Worm (Caenorhabditis elegans): Measurements from ENCODE around the gene F21C10.13.
A peak's percentile ranks its signal among the peaks of the same experiment; 100 is the strongest.

Gene F21C10.13

ce11 chrV:9148151-9148550, 26.0 kb downstream of the F21C10.13 start (continued):
- TF ChIP-seq isw-1 (GFP tag; IDR thresholded peaks at IDR 0.05), result no peak
- no peak for TF ChIP-seq lsy-2 (tag; optimal IDR thresholded peaks at IDR 0.05)
- no peak for TF ChIP-seq unc-86 (tag; optimal IDR thresholded peaks at IDR 0.05)
- no peak for TF ChIP-seq ets-5 (GFP tag; IDR thresholded peaks at IDR 0.05)

- peak; percentile 7 for TF ChIP-seq nhr-20 (tag; optimal IDR thresholded peaks at IDR 0.05)
- TF ChIP-seq snu-23 (GFP tag; optimal IDR thresholded peaks at IDR 0.05), result peak; percentile 4
- TF ChIP-seq mep-1 (tag; optimal IDR thresholded peaks at IDR 0.05), result no peak
- TF ChIP-seq nhr-71 (tag; optimal IDR thresholded peaks at IDR 0.05), result peak; percentile 7
- peak; percentile 78 for TF ChIP-seq nhr-85 (tag)
Measured at ce11 chrV:9152339-9152738, 30.2 kb downstream of the F21C10.13 start.

- TF ChIP-seq lir-3 (tag; optimal IDR thresholded peaks at IDR 0.05; ENCODE audit: poor library complexity) (no peak), grh-1 (GFP tag; IDR thresholded peaks at IDR 0.05) (no peak), nhr-77 (tag; optimal IDR thresholded peaks at IDR 0.05) (no peak), nhr-11 (tag; optimal IDR thresholded peaks at IDR 0.05) (no peak)
Measured at ce11 chrV:9154772-9155171, 32.7 kb downstream of the F21C10.13 start, which contains the start of gene B0222.5. TSS of gene B0222.5 (minus strand) at chrV:9154872.

- TF ChIP-seq Y116A8C.19 (tag; optimal IDR thresholded peaks at IDR 0.05; ENCODE audit: borderline replicate concordance) (no peak), mab-9 (GFP tag; IDR thresholded peaks at IDR 0.05) (no peak), nhr-84 (tag; optimal IDR thresholded peaks at IDR 0.05) (no peak)
Measured at ce11 chrV:9155616-9156015, 33.5 kb downstream of the F21C10.13 start.

ce11 chrV:9156679-9157078, 34.6 kb downstream of the F21C10.13 start, which contains the start of gene B0222.15:
TSS of gene B0222.15 (minus strand) at chrV:9156779.
- TF ChIP-seq nhr-28 (tag; optimal IDR thresholded peaks at IDR 0.05), result no peak
- no peak for TF ChIP-seq lin-35 (GFP tag; optimal IDR thresholded peaks at IDR 0.05)
- TF ChIP-seq nhr-76 (tag; optimal IDR thresholded peaks at IDR 0.05), result no peak
- TF ChIP-seq ceh-82 (tag; optimal IDR thresholded peaks at IDR 0.05), result no peak
- no peak for TF ChIP-seq nhr-85 (tag)
- TF ChIP-seq irx-1 (tag; optimal IDR thresholded peaks at IDR 0.05), result no peak

- peak; percentile 36 for TF ChIP-seq nhr-71 (tag; optimal IDR thresholded peaks at IDR 0.05)
- peak; percentile 96 for TF ChIP-seq fkh-10 (GFP tag; optimal IDR thresholded peaks at IDR 0.05)
- TF ChIP-seq fos-1 (tag; optimal IDR thresholded peaks at IDR 0.05), result no peak
- peak; percentile 39 for TF ChIP-seq lin-14 (GFP tag; optimal IDR thresholded peaks at IDR 0.05)
- TF ChIP-seq fkh-8 (tag; optimal IDR thresholded peaks at IDR 0.05), result peak; percentile 24
- TF ChIP-seq nhr-47 (tag; optimal IDR thresholded peaks at IDR 0.05), result peak; percentile 41
- no peak for TF ChIP-seq ama-1 (optimal IDR thresholded peaks at IDR 0.05)
Measured at ce11 chrV:9157597-9157996, 35.5 kb downstream of the F21C10.13 start.

- TF ChIP-seq nhr-90 (tag; optimal IDR thresholded peaks at IDR 0.05; ENCODE audit: poor library complexity) (peak; percentile 7), nhr-71 (tag; optimal IDR thresholded peaks at IDR 0.05) (peak; percentile 25), nhr-85 (tag) (peak; percentile 59), aly-2 (tag; optimal IDR thresholded peaks at IDR 0.05) (peak; percentile 60)
Measured at ce11 chrV:9159146-9159717, 37.1 kb downstream of the F21C10.13 start.
